Worm (Caenorhabditis elegans) whole organism, L2 larva: ENCODE results near the gene unc-31.

Source experiments
- C34F6.9 ChIP-seq: fragments of 150-350 bp; optimal IDR thresholded peaks from 2 replicates; lab custom pipeline; 2014; ENCODE audit warnings: missing biosample characterization, missing genetic modification characterization
- F13H6.1 ChIP-seq: sonication (generic microtip); optimal IDR thresholded peaks from 2 replicates; lab custom pipeline; 2016; ENCODE audit warnings: missing genetic modification characterization, missing compliant biosample characterization
- R02D3.7 ChIP-seq: fragments of 150-350 bp; optimal IDR thresholded peaks from 2 replicates; lab custom pipeline; 2014; ENCODE audit warnings: missing biosample characterization, missing genetic modification characterization
- Y55F3AM.14 ChIP-seq: fragments of 200-800 bp; sonication (Bioruptor generic); optimal IDR thresholded peaks from 2 replicates; lab custom pipeline; 2018; ENCODE audit warnings: mild to moderate bottlenecking, missing genetic modification characterization, missing compliant biosample characterization
- ZK546.5 ChIP-seq: sonication (generic microtip); optimal IDR thresholded peaks from 2 replicates; lab custom pipeline; 2017; ENCODE audit warnings: missing biosample characterization, missing genetic modification characterization
- alr-1 ChIP-seq: fragments of 150-350 bp; optimal IDR thresholded peaks from 2 replicates; lab custom pipeline; 2014; ENCODE audit warnings: missing biosample characterization, missing genetic modification characterization
- aly-2 ChIP-seq: fragments of 150-350 bp; optimal IDR thresholded peaks from 2 replicates; lab custom pipeline; 2014; ENCODE audit warnings: missing biosample characterization, missing genetic modification characterization
- ama-1 ChIP-seq: fragments of 150-350 bp; optimal IDR thresholded peaks from 2 replicates; lab custom pipeline; 2018; ENCODE audit warnings: inconsistent platforms
- blmp-1 ChIP-seq: sonication (generic microtip); optimal IDR thresholded peaks from 2 replicates; lab custom pipeline; 2017; ENCODE audit warnings: missing genetic modification characterization, mild to moderate bottlenecking, missing compliant biosample characterization, antibody characterized with exemption, moderate library complexity; ENCODE audit not compliant: insufficient read depth
- ceh-16 ChIP-seq: fragments of 150-350 bp; optimal IDR thresholded peaks from 2 replicates; lab custom pipeline; 2014; ENCODE audit warnings: missing biosample characterization, missing genetic modification characterization
- ceh-82 ChIP-seq: fragments of 150-350 bp; optimal IDR thresholded peaks from 2 replicates; lab custom pipeline; 2014; ENCODE audit warnings: missing biosample characterization, missing genetic modification characterization
- crh-2 ChIP-seq: sonication (generic microtip); optimal IDR thresholded peaks from 2 replicates; lab custom pipeline; 2017; ENCODE audit warnings: missing biosample characterization, missing genetic modification characterization
- dmd-4 ChIP-seq: sonication (generic microtip); optimal IDR thresholded peaks from 2 replicates; lab custom pipeline; 2017; ENCODE audit warnings: missing biosample characterization, missing genetic modification characterization
- egl-27 ChIP-seq: sonication (generic microtip); optimal IDR thresholded peaks from 3 replicates; lab custom pipeline; 2017; ENCODE audit warnings: missing biosample characterization, missing genetic modification reagents, missing genetic modification characterization
- elt-1 ChIP-seq: fragments of 150-350 bp; optimal IDR thresholded peaks from 2 replicates; lab custom pipeline; 2014; ENCODE audit warnings: missing biosample characterization, missing genetic modification characterization
- elt-3 ChIP-seq: sonication (generic microtip); optimal IDR thresholded peaks from 2 replicates; lab custom pipeline; 2017; ENCODE audit warnings: missing biosample characterization, missing genetic modification characterization
- fos-1 ChIP-seq: fragments of 150-350 bp; optimal IDR thresholded peaks from 2 replicates; lab custom pipeline; 2014; ENCODE audit warnings: missing biosample characterization, missing genetic modification characterization
- gmeb-1 ChIP-seq: fragments of 150-350 bp; optimal IDR thresholded peaks from 2 replicates; lab custom pipeline; 2014; ENCODE audit warnings: missing biosample characterization, missing genetic modification characterization
- lin-11 ChIP-seq: fragments of 150-350 bp; sonication (generic microtip); optimal IDR thresholded peaks from 2 replicates; lab custom pipeline; 2014; ENCODE audit warnings: missing biosample characterization, missing genetic modification characterization, inconsistent platforms, mixed read lengths
- lin-13 ChIP-seq: fragments of 150-350 bp; optimal IDR thresholded peaks from 2 replicates; lab custom pipeline; 2014; ENCODE audit warnings: missing biosample characterization, missing genetic modification reagents, missing genetic modification characterization
- lin-39 ChIP-seq: fragments of 150-350 bp; optimal IDR thresholded peaks from 2 replicates; lab custom pipeline; 2014; ENCODE audit warnings: missing biosample characterization, missing genetic modification reagents, missing genetic modification characterization
- lsy-2 ChIP-seq, 2 experiments: fragments of 150-350 bp in 1 of 2; sonication (generic microtip) in 1 of 2; optimal IDR thresholded peaks; 2 replicates each; lab custom pipeline; 2014 to 2017; ENCODE audit warnings: missing biosample characterization in 2 of 2, missing genetic modification characterization in 2 of 2
- mab-5 ChIP-seq: fragments of 150-350 bp; optimal IDR thresholded peaks from 2 replicates; lab custom pipeline; 2014; ENCODE audit warnings: missing biosample characterization, missing genetic modification characterization
- mbf-1 ChIP-seq: sonication (generic microtip); optimal IDR thresholded peaks from 2 replicates; lab custom pipeline; 2017; ENCODE audit warnings: missing biosample characterization, missing genetic modification characterization
- mdl-1 ChIP-seq, 2 experiments: fragments of 150-350 bp in 1 of 2; sonication (generic microtip) in 1 of 2; optimal IDR thresholded peaks; 2 replicates each; lab custom pipeline; 2017; ENCODE audit warnings: missing biosample characterization in 2 of 2, missing genetic modification characterization in 2 of 2
- nhr-10 ChIP-seq: sonication (generic microtip); optimal IDR thresholded peaks from 2 replicates; lab custom pipeline; 2017; ENCODE audit warnings: missing biosample characterization, missing genetic modification characterization
- nhr-11 ChIP-seq: fragments of 150-350 bp; optimal IDR thresholded peaks from 2 replicates; lab custom pipeline; 2014; ENCODE audit warnings: missing biosample characterization, missing genetic modification characterization
- nhr-12 ChIP-seq: fragments of 150-350 bp; optimal IDR thresholded peaks from 2 replicates; lab custom pipeline; 2014; ENCODE audit warnings: missing biosample characterization, missing genetic modification characterization
- nhr-129 ChIP-seq: fragments of 150-350 bp; optimal IDR thresholded peaks from 2 replicates; lab custom pipeline; 2014; ENCODE audit warnings: missing biosample characterization, missing genetic modification characterization
- nhr-21 ChIP-seq: fragments of 150-350 bp; optimal IDR thresholded peaks from 2 replicates; lab custom pipeline; 2014; ENCODE audit warnings: missing biosample characterization, missing genetic modification characterization
- nhr-23 ChIP-seq: fragments of 150-350 bp; optimal IDR thresholded peaks from 2 replicates; lab custom pipeline; 2014; ENCODE audit warnings: missing biosample characterization, missing genetic modification reagents, missing genetic modification characterization
- nhr-237 ChIP-seq: fragments of 150-350 bp; optimal IDR thresholded peaks from 2 replicates; lab custom pipeline; 2014; ENCODE audit warnings: missing biosample characterization, missing genetic modification characterization
- nhr-25 ChIP-seq: fragments of 150-350 bp; sonication (generic microtip); optimal IDR thresholded peaks from 3 replicates; lab custom pipeline; 2014; ENCODE audit warnings: missing biosample characterization, missing genetic modification characterization
- nhr-6 ChIP-seq: fragments of 150-350 bp; optimal IDR thresholded peaks from 2 replicates; lab custom pipeline; 2014; ENCODE audit warnings: missing biosample characterization, missing genetic modification characterization
- nhr-77 ChIP-seq: fragments of 150-350 bp; optimal IDR thresholded peaks from 2 replicates; lab custom pipeline; 2014; ENCODE audit warnings: missing biosample characterization, missing genetic modification characterization
- peb-1 ChIP-seq: fragments of 150-350 bp; optimal IDR thresholded peaks from 2 replicates; lab custom pipeline; 2014; ENCODE audit warnings: missing biosample characterization, missing genetic modification characterization
- sem-4 ChIP-seq: fragments of 150-350 bp; optimal IDR thresholded peaks from 2 replicates; lab custom pipeline; 2014; ENCODE audit warnings: missing biosample characterization, missing genetic modification reagents, missing genetic modification characterization
- skn-1 ChIP-seq: sonication (generic microtip); optimal IDR thresholded peaks from 2 replicates; lab custom pipeline; 2017; ENCODE audit warnings: missing biosample characterization, missing genetic modification characterization
- sma-3 ChIP-seq: sonication (generic microtip); optimal IDR thresholded peaks from 2 replicates; lab custom pipeline; 2016; ENCODE audit warnings: missing genetic modification reagents, missing genetic modification characterization, missing compliant biosample characterization
- sma-9 ChIP-seq, 2 experiments: fragments of 150-350 bp in 1 of 2; sonication (generic microtip) in 1 of 2; optimal IDR thresholded peaks; 2 replicates each; lab custom pipeline; 2014 to 2016; ENCODE audit warnings: missing genetic modification characterization in 2 of 2, mild to moderate bottlenecking in 1 of 2, missing biosample characterization in 1 of 2, missing compliant biosample characterization in 1 of 2, missing genetic modification reagents in 1 of 2, moderate library complexity in 1 of 2
- snpc-4 ChIP-seq: fragments of 150-350 bp; optimal IDR thresholded peaks from 2 replicates; lab custom pipeline; 2014; ENCODE audit warnings: missing biosample characterization, missing genetic modification characterization
- unc-39 ChIP-seq: fragments of 150-350 bp; optimal IDR thresholded peaks from 2 replicates; lab custom pipeline; 2014; ENCODE audit warnings: missing biosample characterization, missing genetic modification characterization
- unc-55 ChIP-seq: fragments of 150-350 bp; sonication (generic microtip); optimal IDR thresholded peaks from 3 replicates; lab custom pipeline; 2014; ENCODE audit warnings: missing biosample characterization, missing genetic modification reagents, missing genetic modification characterization
- unc-62 ChIP-seq: fragments of 150-350 bp; optimal IDR thresholded peaks from 2 replicates; lab custom pipeline; 2014; ENCODE audit warnings: missing biosample characterization, missing genetic modification reagents, missing genetic modification characterization
- zag-1 ChIP-seq: fragments of 150-350 bp; optimal IDR thresholded peaks from 2 replicates; lab custom pipeline; 2014; ENCODE audit warnings: missing biosample characterization, missing genetic modification characterization
- ztf-1 ChIP-seq: fragments of 200-800 bp; sonication (Bioruptor generic); conservative IDR thresholded peaks from 2 replicates; pipeline ENCODE4 v1.3.6; 2022; ENCODE audit warnings: missing genetic modification characterization, missing compliant biosample characterization
- ztf-11 ChIP-seq: sonication (generic microtip); optimal IDR thresholded peaks from 2 replicates; lab custom pipeline; 2017; ENCODE audit warnings: missing biosample characterization, missing genetic modification characterization
- ztf-4 ChIP-seq: fragments of 150-350 bp; optimal IDR thresholded peaks from 2 replicates; lab custom pipeline; 2014; ENCODE audit warnings: missing biosample characterization, missing genetic modification characterization

Gene unc-31

ce11 chrIV:12773519-12773918, at the start of gene unc-31:
unc-31 (plus strand) TSS chrIV:12773867.
- peak; percentile 20 for TF ChIP-seq unc-55 (GFP tag; lab: Kevin White, UChicago)
- TF ChIP-seq C34F6.9 (tag; lab: Kevin White, UChicago): peak; percentile 1
- TF ChIP-seq lin-11 (tag; lab: Kevin White, UChicago): no peak

DNA sequence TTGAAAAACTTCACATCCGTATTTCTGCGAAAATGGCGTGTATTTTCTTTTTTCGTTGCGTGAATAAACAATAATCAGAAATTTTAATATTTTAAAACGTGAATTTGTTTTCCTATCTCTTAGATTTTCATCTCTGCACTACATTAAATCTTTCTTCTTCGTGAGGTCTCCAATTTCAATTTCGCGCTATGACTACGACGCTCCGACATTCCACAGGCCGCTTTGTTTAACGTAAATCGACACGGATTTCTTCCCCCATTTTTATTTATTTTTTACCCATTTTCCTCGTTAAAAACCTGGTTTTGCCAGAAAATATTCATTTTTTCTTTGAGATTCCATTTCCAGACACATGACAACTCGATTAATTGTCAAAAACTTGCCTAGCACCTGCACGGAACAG, 49.0 kb upstream of the unc-31 start, which contains the start of the genes T23F6.3 and rbd-1:
Gene T23F6.3 (minus strand): TSS at position 120 of the 400 bp plus-strand sequence.
Gene rbd-1 (plus strand): TSS at position 346 of the 400 bp plus-strand sequence.
- no peak for TF ChIP-seq ztf-11 (tag; lab: Kevin White, UChicago)
- TF ChIP-seq blmp-1 (tag; lab: Kevin White, UChicago): no peak
- peak; percentile 83 for TF ChIP-seq nhr-25 (tag; lab: Kevin White, UChicago)
- TF ChIP-seq nhr-237: peak; percentile 80
- no peak for TF ChIP-seq nhr-11 (tag; lab: Kevin White, UChicago)
- peak; percentile 90 for TF ChIP-seq crh-2
- peak; percentile 86 for TF ChIP-seq egl-27 (tag; lab: Kevin White, UChicago)
- peak; percentile 89 for TF ChIP-seq nhr-129
- TF ChIP-seq nhr-12 (tag; lab: Kevin White, UChicago): peak; percentile 24
- no peak for TF ChIP-seq ceh-16
- TF ChIP-seq C34F6.9 (tag; lab: Kevin White, UChicago): peak; percentile 87
- TF ChIP-seq unc-62 (GFP tag; lab: Kevin White, UChicago): no peak
- peak; percentile 35 for TF ChIP-seq ZK546.5 (tag; lab: Kevin White, UChicago)
- peak; percentile 94 for TF ChIP-seq sma-9 (GFP tag; optimal IDR thresholded peaks at IDR 0.05; lab: Kevin White, UChicago)
- TF ChIP-seq sma-9 (tag; optimal IDR thresholded peaks at IDR 0.05; lab: Kevin White, UChicago): no peak
- no peak for TF ChIP-seq mbf-1
- peak; percentile 74 for TF ChIP-seq ztf-4 (tag; lab: Kevin White, UChicago)
- TF ChIP-seq dmd-4 (tag; lab: Kevin White, UChicago): no peak
- peak; percentile 78 for TF ChIP-seq nhr-6 (tag; lab: Kevin White, UChicago)
- TF ChIP-seq snpc-4 (tag; lab: Kevin White, UChicago): peak; percentile 76
- TF ChIP-seq lin-11 (tag; lab: Kevin White, UChicago): peak; percentile 69
- no peak for TF ChIP-seq skn-1
- TF ChIP-seq ceh-82: peak; percentile 72
- TF ChIP-seq F13H6.1: peak; percentile 89
- TF ChIP-seq elt-3 (tag; lab: Kevin White, UChicago): no peak
- TF ChIP-seq mab-5: peak; percentile 84
- TF ChIP-seq unc-39 (tag; lab: Kevin White, UChicago): no peak
- TF ChIP-seq R02D3.7: peak; percentile 98
- no peak for TF ChIP-seq ztf-1 (GFP tag; lab: Robert Waterston, UW)
- TF ChIP-seq peb-1 (tag; lab: Kevin White, UChicago): no peak
- peak; percentile 51 for TF ChIP-seq fos-1 (tag; lab: Kevin White, UChicago)
- TF ChIP-seq sma-3 (GFP tag; lab: Kevin White, UChicago): peak; percentile 95
- peak; percentile 86 to 93 for TF ChIP-seq lsy-2 (tag; optimal IDR thresholded peaks at IDR 0.05; lab: Kevin White, UChicago)
- no peak for TF ChIP-seq nhr-23 (tag; lab: Kevin White, UChicago)
- no peak for TF ChIP-seq aly-2
- TF ChIP-seq Y55F3AM.14: no peak
- peak; percentile 100 for TF ChIP-seq gmeb-1 (tag; lab: Kevin White, UChicago)
- peak; percentile 61 for TF ChIP-seq sem-4
- peak; percentile 61 for TF ChIP-seq zag-1 (tag; lab: Kevin White, UChicago)
- TF ChIP-seq alr-1 (tag; lab: Kevin White, UChicago): no peak
- peak; percentile 89 for TF ChIP-seq lin-13 (GFP tag; lab: Kevin White, UChicago)
- TF ChIP-seq elt-1 (tag; lab: Kevin White, UChicago): no peak
- peak in 1 of 2 experiments; percentile 27 for TF ChIP-seq mdl-1 (tag; optimal IDR thresholded peaks at IDR 0.05; lab: Kevin White, UChicago)
- TF ChIP-seq unc-55 (GFP tag; lab: Kevin White, UChicago): peak; percentile 95
- TF ChIP-seq nhr-10: no peak
- peak; percentile 83 for TF ChIP-seq nhr-21 (tag; lab: Kevin White, UChicago)
- TF ChIP-seq ama-1 (lab: Kevin White, UChicago): no peak
- TF ChIP-seq lin-39 (tag; lab: Kevin White, UChicago): no peak
- TF ChIP-seq nhr-77 (tag; lab: Kevin White, UChicago): no peak
